Fruit fly (Drosophila melanogaster) whole organism, adult: ENCODE results near the gene CG9673.

Experiments used
- CG33017 ChIP-seq: fragments of 200-800 bp; sonication (Bioruptor generic); optimal IDR thresholded peaks from 2 replicates; lab custom pipeline; 2018; ENCODE audit warnings: missing biosample characterization, mild to moderate bottlenecking, missing genetic modification characterization, moderate library complexity
- CG5204 ChIP-seq: fragments of 200-800 bp; sonication (Bioruptor generic); optimal IDR thresholded peaks from 2 replicates; lab custom pipeline; 2016; ENCODE audit warnings: missing biosample characterization, missing genetic modification characterization
- cic ChIP-seq: fragments of 200-800 bp; sonication (Bioruptor generic); optimal IDR thresholded peaks from 2 replicates; lab custom pipeline; 2017; ENCODE audit warnings: missing biosample characterization, mild to moderate bottlenecking, missing genetic modification characterization, moderate library complexity
- kay ChIP-seq: fragments of 200-800 bp; sonication (Bioruptor generic); peaks from one replicate; lab custom pipeline; 2016; ENCODE audit warnings: missing biosample characterization, missing genetic modification characterization, borderline replicate concordance
- tj ChIP-seq: fragments of 200-800 bp; sonication (Bioruptor generic); optimal IDR thresholded peaks from 3 replicates; lab custom pipeline; 2017; ENCODE audit warnings: missing biosample characterization, mild to moderate bottlenecking, missing genetic modification characterization, moderate library complexity
- toe ChIP-seq: fragments of 200-800 bp; sonication (Bioruptor generic); optimal IDR thresholded peaks from 2 replicates; lab custom pipeline; 2016; ENCODE audit warnings: missing biosample characterization, missing genetic modification characterization

DNA sequence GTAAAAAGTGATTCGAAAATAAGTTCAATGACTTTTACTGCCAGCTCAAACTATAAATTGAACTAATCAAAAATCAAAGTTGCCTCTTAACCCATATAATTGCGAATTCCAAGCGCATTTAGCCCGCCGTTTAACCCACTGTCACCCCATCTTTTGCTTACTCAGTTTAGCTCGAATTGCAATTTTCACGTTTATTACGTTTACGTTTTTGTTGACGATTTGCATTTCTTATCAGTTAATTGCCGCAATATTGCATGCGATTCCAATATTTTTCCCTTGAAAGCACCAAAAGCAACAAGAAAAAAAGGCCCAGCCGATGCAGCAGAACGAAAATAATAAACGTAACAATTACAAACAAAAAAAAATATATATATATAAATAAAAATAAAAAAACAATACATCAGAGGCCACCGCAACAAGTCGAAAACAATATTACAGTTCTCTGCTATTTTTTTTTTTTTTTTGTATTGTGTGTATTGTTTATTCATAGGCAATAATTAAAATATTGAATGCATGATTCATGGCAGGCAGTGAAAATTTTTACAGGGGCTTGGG, 14.6 kb upstream of the CG9673 start:
- no peak for TF ChIP-seq toe
- peak; percentile 37 for TF ChIP-seq cic (GFP tag; lab: Kevin White, UChicago)
- TF ChIP-seq CG5204 (GFP tag; lab: Kevin White, UChicago), result no peak
- no peak for TF ChIP-seq kay (GFP tag; lab: Kevin White, UChicago)
- TF ChIP-seq tj, result peak; percentile 98
- peak; percentile 5 for TF ChIP-seq CG33017 (tag; lab: Kevin White, UChicago)
